Fruit fly (Drosophila melanogaster) whole organism, embryonic: ENCODE data around the gene spn-B.

Source experiments
- Ada2b ChIP-seq: fragments of 200-800 bp; sonication (Bioruptor generic); IDR thresholded peaks from 2 replicates; pipeline ENCODE4 v1.3.6; 2022; ENCODE audit warnings: missing biosample characterization, missing genetic modification characterization
- Aef1 ChIP-seq: fragments of 200-800 bp; sonication (Bioruptor generic); IDR thresholded peaks from 3 replicates; pipeline ENCODE4 v1.3.6; 2022; ENCODE audit warnings: missing biosample characterization, missing genetic modification characterization
- Bdp1 ChIP-seq: fragments of 200-800 bp; sonication (Bioruptor generic); optimal IDR thresholded peaks from 3 replicates; lab custom pipeline; 2016; ENCODE audit warnings: missing biosample characterization, missing genetic modification characterization
- CG10274 ChIP-seq: fragments of 200-800 bp; sonication (Bioruptor generic); optimal IDR thresholded peaks from 3 replicates; lab custom pipeline; 2017; ENCODE audit warnings: missing biosample characterization, mild to moderate bottlenecking, missing genetic modification characterization
- CG11696 ChIP-seq: fragments of 200-800 bp; sonication (Bioruptor generic); IDR thresholded peaks from 2 replicates; pipeline ENCODE4 v1.3.6; 2022; ENCODE audit warnings: missing biosample characterization, missing genetic modification characterization
- CG14965 ChIP-seq: fragments of 200-800 bp; sonication (Bioruptor generic); optimal IDR thresholded peaks from 2 replicates; lab custom pipeline; 2016; ENCODE audit warnings: missing biosample characterization, missing genetic modification characterization, borderline replicate concordance
- CG17385 ChIP-seq: fragments of 200-800 bp; sonication (Bioruptor generic); optimal IDR thresholded peaks from 3 replicates; lab custom pipeline; 2018; ENCODE audit warnings: missing biosample characterization, mild to moderate bottlenecking, missing genetic modification characterization
- CG17912 ChIP-seq: fragments of 200-800 bp; sonication (Bioruptor generic); optimal IDR thresholded peaks from 2 replicates; lab custom pipeline; 2018; ENCODE audit warnings: missing biosample characterization, mild to moderate bottlenecking, missing genetic modification characterization
- CG1792 ChIP-seq: fragments of 200-800 bp; sonication (Bioruptor generic); optimal IDR thresholded peaks from 2 replicates; lab custom pipeline; 2016; ENCODE audit warnings: missing biosample characterization, missing genetic modification characterization
- CG2120 ChIP-seq: fragments of 200-800 bp; sonication (Bioruptor generic); optimal IDR thresholded peaks from 3 replicates; lab custom pipeline; 2016; ENCODE audit warnings: missing biosample characterization, missing genetic modification characterization
- CG2712 ChIP-seq: fragments of 200-800 bp; optimal IDR thresholded peaks from 3 replicates; lab custom pipeline; 2019; ENCODE audit warnings: missing biosample characterization, mild to moderate bottlenecking, missing genetic modification characterization, moderate library complexity
- CG31441 ChIP-seq: fragments of 200-800 bp; sonication (Bioruptor generic); IDR thresholded peaks from 2 replicates; pipeline ENCODE4 v1.3.6; 2022; ENCODE audit warnings: missing biosample characterization, missing genetic modification characterization
- CG5953 ChIP-seq: fragments of 200-800 bp; sonication (Bioruptor generic); IDR thresholded peaks from 2 replicates; pipeline ENCODE4 v1.3.6; 2022; ENCODE audit warnings: missing biosample characterization, missing genetic modification characterization
- CG6175 ChIP-seq: fragments of 200-800 bp; sonication (Bioruptor generic); IDR thresholded peaks from 3 replicates; pipeline ENCODE4 v1.3.6; 2022; ENCODE audit warnings: missing biosample characterization, missing genetic modification characterization
- CG6254 ChIP-seq: fragments of 200-800 bp; sonication (Bioruptor generic); optimal IDR thresholded peaks from 3 replicates; lab custom pipeline; 2017; ENCODE audit warnings: mild to moderate bottlenecking, missing biosample characterization, missing genetic modification reagents, missing genetic modification characterization
- CG7271 ChIP-seq: fragments of 200-800 bp; sonication (Bioruptor generic); optimal IDR thresholded peaks from 2 replicates; lab custom pipeline; 2018; ENCODE audit warnings: missing biosample characterization, mild to moderate bottlenecking, missing genetic modification characterization, moderate library complexity
- CG8944 ChIP-seq: fragments of 200-800 bp; sonication (Bioruptor generic); optimal IDR thresholded peaks from 3 replicates; lab custom pipeline; 2016; ENCODE audit warnings: missing biosample characterization, missing genetic modification characterization
- CG9437 ChIP-seq: fragments of 200-800 bp; sonication (Bioruptor generic); optimal IDR thresholded peaks from 2 replicates; lab custom pipeline; 2018; ENCODE audit warnings: missing biosample characterization, mild to moderate bottlenecking, missing genetic modification characterization
- CTCF ChIP-seq: fragments of 200-800 bp; sonication (Bioruptor generic); optimal IDR thresholded peaks from 2 replicates; lab custom pipeline; 2017; ENCODE audit warnings: missing biosample characterization, mild to moderate bottlenecking, missing genetic modification characterization, moderate library complexity
- D19A ChIP-seq: fragments of 200-800 bp; optimal IDR thresholded peaks from 3 replicates; lab custom pipeline; 2019; ENCODE audit warnings: missing biosample characterization, mild to moderate bottlenecking, missing genetic modification characterization, moderate library complexity
- Dref ChIP-seq: fragments of 200-800 bp; sonication (Bioruptor generic); IDR thresholded peaks from 2 replicates; pipeline ENCODE4 v1.3.6; 2022; ENCODE audit warnings: missing biosample characterization, missing genetic modification characterization
- Ets97D ChIP-seq: fragments of 200-800 bp; sonication (Bioruptor generic); optimal IDR thresholded peaks from 3 replicates; lab custom pipeline; 2016; ENCODE audit warnings: missing biosample characterization, missing genetic modification characterization
- HmgD ChIP-seq: fragments of 200-800 bp; sonication (Bioruptor generic); optimal IDR thresholded peaks from 3 replicates; lab custom pipeline; 2016; ENCODE audit warnings: missing biosample characterization, missing genetic modification characterization
- Hr51 ChIP-seq, 2 experiments: fragments of 200-800 bp; sonication (Bioruptor generic); optimal IDR thresholded peaks; 2 replicates in 1 of 2; 3 replicates in 1 of 2; lab custom pipeline; 2016 to 2018; ENCODE audit warnings: missing biosample characterization in 2 of 2, missing genetic modification characterization in 2 of 2, mild to moderate bottlenecking in 1 of 2, moderate library complexity in 1 of 2
- Lpt ChIP-seq: fragments of >200 bp; optimal IDR thresholded peaks from 2 replicates; lab custom pipeline; 2018; ENCODE audit warnings: missing biosample characterization, missing genetic modification characterization
- Med ChIP-seq: fragments of 200-800 bp; sonication (Bioruptor generic); peaks from one replicate; lab custom pipeline; 2016; ENCODE audit warnings: missing biosample characterization, missing genetic modification characterization, mild to moderate bottlenecking, inconsistent platforms, moderate library complexity
- NC2β ChIP-seq: fragments of 200-800 bp; sonication (Bioruptor generic); optimal IDR thresholded peaks from 2 replicates; lab custom pipeline; 2016; ENCODE audit warnings: missing biosample characterization, missing genetic modification characterization
- NK7.1 ChIP-seq: fragments of 200-800 bp; sonication (Bioruptor generic); optimal IDR thresholded peaks from 3 replicates; lab custom pipeline; 2016; ENCODE audit warnings: missing biosample characterization, missing genetic modification characterization
- Opbp ChIP-seq: fragments of 200-800 bp; sonication (Bioruptor generic); IDR thresholded peaks from 3 replicates; pipeline ENCODE4 v1.3.6; 2022; ENCODE audit warnings: missing biosample characterization, missing genetic modification characterization; ENCODE audit not compliant: partially characterized antibody
- Ptx1 ChIP-seq: fragments of 200-800 bp; sonication (Bioruptor generic); IDR thresholded peaks from 2 replicates; pipeline ENCODE4 v1.3.6; 2022; ENCODE audit warnings: missing biosample characterization, missing genetic modification characterization
- Sry-β ChIP-seq: fragments of 200-800 bp; sonication (Bioruptor generic); optimal IDR thresholded peaks from 2 replicates; lab custom pipeline; 2018; ENCODE audit warnings: missing biosample characterization, mild to moderate bottlenecking, missing genetic modification characterization, moderate library complexity
- ab ChIP-seq: fragments of 200-800 bp; sonication (Bioruptor generic); optimal IDR thresholded peaks from 2 replicates; lab custom pipeline; 2016; ENCODE audit warnings: missing biosample characterization, missing genetic modification characterization
- abd-A ChIP-seq: fragments of 200-800 bp; sonication (Bioruptor generic); optimal IDR thresholded peaks from 3 replicates; lab custom pipeline; 2019; ENCODE audit warnings: missing biosample characterization, mild to moderate bottlenecking, missing genetic modification characterization, moderate library complexity
- amos ChIP-seq: fragments of 200-800 bp; sonication (Bioruptor generic); IDR thresholded peaks from 2 replicates; pipeline ENCODE4 v1.3.6; 2022; ENCODE audit warnings: missing biosample characterization, missing genetic modification characterization; ENCODE audit not compliant: partially characterized antibody
- ase ChIP-seq: fragments of 200-800 bp; sonication (Bioruptor generic); IDR thresholded peaks from 3 replicates; pipeline ENCODE4 v1.3.6; 2022; ENCODE audit warnings: missing biosample characterization, missing genetic modification characterization
- bigmax ChIP-seq: fragments of 200-800 bp; sonication (Bioruptor generic); optimal IDR thresholded peaks from 2 replicates; lab custom pipeline; 2018; ENCODE audit warnings: missing biosample characterization, mild to moderate bottlenecking, missing genetic modification characterization
- chm ChIP-seq: fragments of 200-800 bp; sonication (Bioruptor generic); IDR thresholded peaks from 2 replicates; pipeline ENCODE4 v1.3.6; 2022; ENCODE audit warnings: missing biosample characterization, missing genetic modification characterization
- corto ChIP-seq: fragments of 200-800 bp; sonication (Bioruptor generic); optimal IDR thresholded peaks from 2 replicates; lab custom pipeline; 2016; ENCODE audit warnings: missing biosample characterization, mild to moderate bottlenecking, missing genetic modification characterization, moderate library complexity
- crp ChIP-seq, 2 experiments: fragments of 200-800 bp; sonication (Bioruptor generic); optimal IDR thresholded peaks; 2 replicates in 1 of 2; 3 replicates in 1 of 2; lab custom pipeline; 2017; ENCODE audit warnings: missing biosample characterization in 2 of 2, missing genetic modification characterization in 2 of 2, mild to moderate bottlenecking in 1 of 2, moderate library complexity in 1 of 2
- en ChIP-seq: fragments of 200-800 bp; sonication (Bioruptor generic); optimal IDR thresholded peaks from 2 replicates; lab custom pipeline; 2016; ENCODE audit warnings: missing biosample characterization, missing genetic modification characterization
- eve ChIP-seq, 2 experiments: fragments of >200 bp; optimal IDR thresholded peaks; 2 replicates each; lab custom pipeline; 2017; ENCODE audit warnings: missing biosample characterization in 2 of 2, missing genetic modification characterization in 2 of 2
- eyg ChIP-seq: fragments of 200-800 bp; sonication (Bioruptor generic); optimal IDR thresholded peaks from 3 replicates; lab custom pipeline; 2016; ENCODE audit warnings: missing biosample characterization, missing genetic modification characterization
- grn ChIP-seq: fragments of 200-800 bp; sonication (Bioruptor generic); optimal IDR thresholded peaks from 3 replicates; lab custom pipeline; 2017; ENCODE audit warnings: missing biosample characterization, missing genetic modification characterization
- ind ChIP-seq: fragments of 200-800 bp; sonication (Bioruptor generic); optimal IDR thresholded peaks from 3 replicates; lab custom pipeline; 2016; ENCODE audit warnings: missing biosample characterization, missing genetic modification characterization
- kah ChIP-seq: fragments of 200-800 bp; sonication (Bioruptor generic); optimal IDR thresholded peaks from 2 replicates; lab custom pipeline; 2018; ENCODE audit warnings: missing biosample characterization, mild to moderate bottlenecking, missing genetic modification characterization
- lov ChIP-seq, 2 experiments: fragments of 200-800 bp in 1 of 2; fragments of >200 bp in 1 of 2; sonication (Bioruptor generic) in 1 of 2; IDR thresholded peaks in 1 of 2; optimal IDR thresholded peaks in 1 of 2; 2 replicates in 1 of 2; 3 replicates in 1 of 2; pipeline versions ENCODE4 v1.3.6 to Lab custom; 2017 to 2022; ENCODE audit warnings: missing biosample characterization in 1 of 2, missing genetic modification characterization in 1 of 2
- tio ChIP-seq: fragments of 200-800 bp; sonication (Bioruptor generic); optimal IDR thresholded peaks from 2 replicates; lab custom pipeline; 2017; ENCODE audit warnings: missing biosample characterization, missing genetic modification characterization, inconsistent platforms
- tx ChIP-seq: fragments of 200-800 bp; sonication (Bioruptor generic); optimal IDR thresholded peaks from 2 replicates; lab custom pipeline; 2016; ENCODE audit warnings: missing biosample characterization, missing genetic modification characterization
- vvl ChIP-seq: fragments of 200-800 bp; sonication (Bioruptor generic); IDR thresholded peaks from 2 replicates; pipeline ENCODE4 v1.3.6; 2022; ENCODE audit warnings: missing biosample characterization, missing genetic modification characterization
- zf30C ChIP-seq: fragments of 200-800 bp; sonication (Bioruptor generic); optimal IDR thresholded peaks from 3 replicates; lab custom pipeline; 2018; ENCODE audit warnings: missing biosample characterization, mild to moderate bottlenecking, missing genetic modification characterization

Gene spn-B

dm6 chr3R:14327472-14328104, at the start of gene spn-B (continued):
- TF ChIP-seq amos (peak; percentile 41; the same call in 1 of the 2 replicates), lov (optimal IDR thresholded peaks at IDR 0.05; lab: Kevin White, UChicago) (no peak), lov (GFP tag; IDR thresholded peaks at IDR 0.05; lab: Robert Waterston, UW) (0 out of 3 replicates have a peak, but pooled peaks have one; percentile 35), Ada2b (GFP tag; lab: Robert Waterston, UW) (peak; percentile 33; the same call in 1 of the 2 replicates), eyg (GFP tag; lab: Kevin White, UChicago) (peak; percentile 2), corto (GFP tag; lab: Kevin White, UChicago) (peak; percentile 11), chm (peak; percentile 66; the same call in 1 of the 2 replicates), tio (no peak), ase (GFP tag; lab: Robert Waterston, UW) (0 out of 3 replicates have a peak, but pooled peaks have one; percentile 48), Hr51 (GFP tag; optimal IDR thresholded peaks at IDR 0.05; lab: Kevin White, UChicago) (peak; percentile 71 to 82), en (GFP tag; lab: Kevin White, UChicago) (no peak), vvl (GFP tag; lab: Robert Waterston, UW) (peak; percentile 89), HmgD (GFP tag; lab: Kevin White, UChicago) (no peak), CG9437 (GFP tag; lab: Kevin White, UChicago) (peak; percentile 67), CG6254 (GFP tag; lab: Kevin White, UChicago) (peak; percentile 66), Sry-β (GFP tag; lab: Kevin White, UChicago) (no peak), Bdp1 (GFP tag; lab: Kevin White, UChicago) (peak; percentile 40), tx (GFP tag; lab: Kevin White, UChicago) (peak; percentile 0), CG17912 (no peak), zf30C (GFP tag; lab: Kevin White, UChicago) (no peak), kah (GFP tag; lab: Kevin White, UChicago) (peak; percentile 32), CG1792 (GFP tag; lab: Kevin White, UChicago) (peak; percentile 39), abd-A (tag; lab: Kevin White, UChicago) (no peak), CG11696 (no peak), Lpt (GFP tag; lab: Kevin White, UChicago) (no peak), Aef1 (GFP tag; lab: Robert Waterston, UW) (peak; percentile 55; the same call in 2 of the 3 replicates), Opbp (peak; percentile 49; the same call in 1 of the 3 replicates), CG5953 (GFP tag; lab: Robert Waterston, UW) (peak; percentile 56; the same call in 1 of the 2 replicates), CG14965 (GFP tag; lab: Kevin White, UChicago) (no peak), ab (GFP tag; lab: Kevin White, UChicago) (no peak), CG10274 (GFP tag; lab: Kevin White, UChicago) (peak; percentile 36), NK7.1 (peak; percentile 84), eve (GFP tag; optimal IDR thresholded peaks at IDR 0.05; lab: Kevin White, UChicago) (no peak), CG31441 (peak; percentile 80), CG6175 (GFP tag; lab: Robert Waterston, UW) (no peak), CTCF (peak; percentile 49), CG17385 (GFP tag; lab: Kevin White, UChicago) (peak; percentile 73), ind (GFP tag; lab: Kevin White, UChicago) (peak; percentile 74), Dref (GFP tag; lab: Robert Waterston, UW) (peak; percentile 46; the same call in 1 of the 2 replicates), CG7271 (no peak), Ptx1 (peak; percentile 75), CG2120 (GFP tag; lab: Kevin White, UChicago) (peak; percentile 82), NC2β (GFP tag; lab: Kevin White, UChicago) (peak; percentile 59), CG8944 (no peak), D19A (tag; lab: Kevin White, UChicago) (peak; percentile 77), CG2712 (peak; percentile 82), Ets97D (GFP tag; lab: Kevin White, UChicago) (no peak), crp (GFP tag; optimal IDR thresholded peaks at IDR 0.05; lab: Kevin White, UChicago) (peak; percentile 52 to 90), bigmax (GFP tag; lab: Kevin White, UChicago) (no peak), Med (GFP tag; lab: Kevin White, UChicago) (peak; percentile 95), grn (GFP tag; lab: Kevin White, UChicago) (peak; percentile 39)
